Worm (Caenorhabditis elegans) whole organism, early embryonic: ENCODE data around the gene acdh-7.

ENCODE experiments used
- B0310.2 ChIP-seq: sonication (generic microtip); optimal IDR thresholded peaks from 2 replicates; lab custom pipeline; 2016; ENCODE audit warnings: mild to moderate bottlenecking, missing genetic modification characterization, missing compliant biosample characterization
- ama-1 ChIP-seq: fragments of 150-350 bp; optimal IDR thresholded peaks from 2 replicates; lab custom pipeline; 2014
- ets-7 ChIP-seq: sonication (generic microtip); optimal IDR thresholded peaks from 2 replicates; lab custom pipeline; 2016; ENCODE audit warnings: missing genotype, missing genetic modification characterization, missing compliant biosample characterization
- tbx-11 ChIP-seq: fragments of 200-800 bp; sonication (Bioruptor generic); IDR thresholded peaks from 2 replicates; pipeline ENCODE4 v1.3.6; 2022; ENCODE audit warnings: missing genetic modification characterization, missing compliant biosample characterization
- tra-4 ChIP-seq: sonication (generic microtip); optimal IDR thresholded peaks from 2 replicates; lab custom pipeline; 2017; ENCODE audit warnings: missing genetic modification characterization, missing compliant biosample characterization

ce11 chrX:17234988-17235387, 18.1 kb upstream of the acdh-7 start:
- TF ChIP-seq ets-7 (tag; lab: Kevin White, UChicago) = no peak
- TF ChIP-seq ama-1 (lab: Kevin White, UChicago) = no peak
- TF ChIP-seq B0310.2 = no peak
- TF ChIP-seq tra-4 = no peak
- TF ChIP-seq tbx-11 (GFP tag; lab: Robert Waterston, UW) = no peak
